Worm (Caenorhabditis elegans) whole organism, L4/young adult: ENCODE data around the gene D1086.7.

ENCODE experiments used
- dao-5 ChIP-seq: sonication (generic microtip); optimal IDR thresholded peaks from 2 replicates; lab custom pipeline; 2016; ENCODE audit warnings: missing genotype, missing genetic modification characterization, moderate library complexity, missing compliant biosample characterization
- him-1 ChIP-seq: sonication (generic microtip); optimal IDR thresholded peaks from 2 replicates; lab custom pipeline; 2016; ENCODE audit warnings: missing genotype, missing genetic modification reagents, missing genetic modification characterization, missing compliant biosample characterization

DNA sequence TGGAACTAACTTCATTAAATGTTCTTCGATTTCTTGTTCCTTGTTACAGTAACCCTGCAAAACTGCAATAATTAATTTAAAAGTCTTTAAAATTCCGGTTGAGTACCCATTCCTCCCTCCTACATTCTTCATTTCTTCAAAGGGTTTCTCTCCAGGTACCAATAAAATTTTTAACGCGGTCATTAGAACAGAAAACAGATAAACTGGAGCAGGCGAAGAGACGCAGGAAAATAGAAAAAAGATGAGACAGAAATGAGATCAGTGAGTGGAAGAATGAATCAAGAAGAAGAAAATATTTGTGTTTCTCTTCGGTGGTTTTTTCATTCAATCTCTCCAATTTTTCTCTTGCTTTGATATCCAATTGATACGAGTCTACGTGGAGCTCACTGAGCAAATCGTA is 9.7 kb downstream of the D1086.7 start, which contains the start of gene D1086.8:
- no peak for TF ChIP-seq him-1 (tag; lab: Kevin White, UChicago)
- TF ChIP-seq dao-5 (tag; lab: Kevin White, UChicago) = no peak
